Worm (Caenorhabditis elegans) whole organism, early embryonic: ENCODE results near the gene nhx-5.

Source experiments
- ama-1 ChIP-seq: fragments of 150-350 bp; optimal IDR thresholded peaks from 2 replicates; lab custom pipeline; 2014
- pes-1 ChIP-seq: fragments of 200-800 bp; sonication (Bioruptor generic); IDR thresholded peaks from 2 replicates; pipeline ENCODE4 v1.3.6; 2022; ENCODE audit warnings: missing genetic modification reagents, missing genetic modification characterization, missing compliant biosample characterization
- tbx-11 ChIP-seq: fragments of 200-800 bp; sonication (Bioruptor generic); IDR thresholded peaks from 2 replicates; pipeline ENCODE4 v1.3.6; 2022; ENCODE audit warnings: missing genetic modification characterization, missing compliant biosample characterization

DNA sequence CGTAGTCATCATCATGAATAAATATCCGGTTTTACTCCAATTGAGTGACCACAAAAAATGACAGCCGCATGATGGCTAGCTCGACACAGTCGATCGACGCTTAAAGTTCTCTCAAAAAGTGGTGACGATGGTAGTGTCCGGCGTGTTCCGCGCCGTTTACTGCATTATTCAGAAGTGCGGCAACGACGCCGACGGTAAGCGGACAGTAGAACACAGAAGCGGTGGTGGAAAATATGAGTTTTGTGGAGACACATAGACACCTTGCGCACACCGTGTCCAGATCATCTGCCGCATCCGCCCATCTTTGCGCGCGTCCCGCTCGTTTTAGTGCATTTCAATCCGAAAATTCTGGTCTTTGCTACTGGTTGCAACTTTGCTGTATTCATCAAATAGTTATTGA, 17.6 kb upstream of the nhx-5 start, which contains the start of gene F59F5.7:
- TF ChIP-seq tbx-11 (GFP tag; lab: Robert Waterston, UW) (no peak), ama-1 (lab: Kevin White, UChicago) (no peak), pes-1 (GFP tag; lab: Robert Waterston, UW) (no peak)
